Fruit fly (Drosophila melanogaster) whole organism, embryonic: Measurements from ENCODE around the gene RpS9.

ENCODE experiments used
- Ada2b ChIP-seq: fragments of 200-800 bp; sonication (Bioruptor generic); IDR thresholded peaks from 2 replicates; pipeline ENCODE4 v1.3.6; 2022; ENCODE audit warnings: missing biosample characterization, missing genetic modification characterization
- BEAF-32 ChIP-seq: fragments of 200-800 bp; sonication (Bioruptor generic); optimal IDR thresholded peaks from 3 replicates; lab custom pipeline; 2017; ENCODE audit warnings: missing biosample characterization, missing genetic modification characterization, mild to moderate bottlenecking, moderate library complexity, missing genetic modification reagents
- CG10267 ChIP-seq: fragments of 200-800 bp; sonication (Bioruptor generic); optimal IDR thresholded peaks from 2 replicates; lab custom pipeline; 2018; ENCODE audit warnings: missing biosample characterization, mild to moderate bottlenecking, missing genetic modification characterization, moderate library complexity
- CG10654 ChIP-seq: fragments of 200-800 bp; sonication (Bioruptor generic); optimal IDR thresholded peaks from 2 replicates; lab custom pipeline; 2016; ENCODE audit warnings: missing biosample characterization, missing genetic modification characterization
- CG11247 ChIP-seq: fragments of 200-800 bp; sonication (Bioruptor generic); IDR thresholded peaks from 2 replicates; pipeline ENCODE4 v1.3.6; 2022; ENCODE audit warnings: missing biosample characterization, missing genetic modification characterization
- CG12299 ChIP-seq: fragments of 200-800 bp; sonication (Bioruptor generic); optimal IDR thresholded peaks from 2 replicates; lab custom pipeline; 2018; ENCODE audit warnings: missing biosample characterization, mild to moderate bottlenecking, missing genetic modification characterization
- CG12391 ChIP-seq: fragments of 200-800 bp; sonication (Bioruptor generic); optimal IDR thresholded peaks from 3 replicates; lab custom pipeline; 2018; ENCODE audit warnings: missing biosample characterization, mild to moderate bottlenecking, missing genetic modification characterization, moderate library complexity
- CG16813 ChIP-seq: fragments of 200-800 bp; sonication (Bioruptor generic); IDR thresholded peaks from 3 replicates; pipeline ENCODE4 v1.3.6; 2022; ENCODE audit warnings: missing biosample characterization, missing genetic modification characterization; ENCODE audit not compliant: partially characterized antibody
- CG17612 ChIP-seq: fragments of 200-800 bp; sonication (Bioruptor generic); IDR thresholded peaks from 2 replicates; pipeline ENCODE4 v1.3.6; 2022; ENCODE audit warnings: missing biosample characterization, missing genetic modification characterization
- CG17912 ChIP-seq: fragments of 200-800 bp; sonication (Bioruptor generic); optimal IDR thresholded peaks from 2 replicates; lab custom pipeline; 2018; ENCODE audit warnings: missing biosample characterization, mild to moderate bottlenecking, missing genetic modification characterization
- CG32532 ChIP-seq: fragments of 200-800 bp; sonication (Bioruptor generic); IDR thresholded peaks from 2 replicates; pipeline ENCODE4 v1.3.6; 2022; ENCODE audit warnings: missing biosample characterization, missing genetic modification characterization
- CG4424 ChIP-seq: fragments of 200-800 bp; sonication (Bioruptor generic); optimal IDR thresholded peaks from 3 replicates; lab custom pipeline; 2016; ENCODE audit warnings: missing biosample characterization, missing genetic modification characterization
- CG4854 ChIP-seq: fragments of 200-800 bp; sonication (Bioruptor generic); optimal IDR thresholded peaks from 2 replicates; lab custom pipeline; 2016; ENCODE audit warnings: missing biosample characterization, missing genetic modification characterization, inconsistent platforms
- CG8290 ChIP-seq, 3 experiments: fragments of 200-800 bp; sonication (Bioruptor generic); optimal IDR thresholded peaks; 2 replicates each; lab custom pipeline; 2016 to 2019; ENCODE audit warnings: missing biosample characterization in 3 of 3, missing genetic modification characterization in 3 of 3, mild to moderate bottlenecking in 2 of 3, moderate library complexity in 1 of 3
- CG8765 ChIP-seq: fragments of 200-800 bp; sonication (Bioruptor generic); IDR thresholded peaks from 2 replicates; pipeline ENCODE4 v1.3.6; 2022; ENCODE audit warnings: missing biosample characterization, missing genetic modification characterization
- CG9876 ChIP-seq: fragments of 200-800 bp; sonication (Bioruptor generic); optimal IDR thresholded peaks from 2 replicates; lab custom pipeline; 2016; ENCODE audit warnings: missing biosample characterization, missing genetic modification characterization
- D19B ChIP-seq: fragments of 200-800 bp; sonication (Bioruptor generic); optimal IDR thresholded peaks from 2 replicates; lab custom pipeline; 2017; ENCODE audit warnings: missing biosample characterization, mild to moderate bottlenecking, missing genetic modification characterization
- Dip2 ChIP-seq: fragments of 200-800 bp; sonication (Bioruptor generic); IDR thresholded peaks from 2 replicates; pipeline ENCODE4 v1.3.6; 2022; ENCODE audit warnings: missing biosample characterization, missing genetic modification characterization
- Hey ChIP-seq: fragments of 200-800 bp; sonication (Bioruptor generic); optimal IDR thresholded peaks from 3 replicates; lab custom pipeline; 2018; ENCODE audit warnings: missing biosample characterization, mild to moderate bottlenecking, missing genetic modification characterization
- Hr51 ChIP-seq, 2 experiments: fragments of 200-800 bp; sonication (Bioruptor generic); optimal IDR thresholded peaks; 2 replicates in 1 of 2; 3 replicates in 1 of 2; lab custom pipeline; 2016 to 2018; ENCODE audit warnings: missing biosample characterization in 2 of 2, missing genetic modification characterization in 2 of 2, mild to moderate bottlenecking in 1 of 2, moderate library complexity in 1 of 2
- NC2α ChIP-seq: fragments of 200-800 bp; sonication (Bioruptor generic); optimal IDR thresholded peaks from 2 replicates; lab custom pipeline; 2016; ENCODE audit warnings: missing biosample characterization, missing genetic modification characterization
- Neu2 ChIP-seq: fragments of 200-800 bp; sonication (Bioruptor generic); optimal IDR thresholded peaks from 3 replicates; lab custom pipeline; 2016; ENCODE audit warnings: missing biosample characterization, missing genetic modification characterization, borderline replicate concordance
- Ravus ChIP-seq: fragments of 200-800 bp; sonication (Bioruptor generic); IDR thresholded peaks from 2 replicates; pipeline ENCODE4 v1.3.6; 2022; ENCODE audit warnings: missing biosample characterization, missing genetic modification characterization
- Sin3A ChIP-seq: fragments of >200 bp; optimal IDR thresholded peaks from 2 replicates; lab custom pipeline; 2018
- YL-1 ChIP-seq: fragments of 200-800 bp; sonication (Bioruptor generic); optimal IDR thresholded peaks from 3 replicates; lab custom pipeline; 2017; ENCODE audit warnings: missing biosample characterization, mild to moderate bottlenecking, missing genetic modification characterization
- al ChIP-seq: fragments of 200-800 bp; sonication (Bioruptor generic); IDR thresholded peaks from 2 replicates; pipeline ENCODE4 v1.3.6; 2022; ENCODE audit warnings: missing biosample characterization, missing genetic modification characterization
- btn ChIP-seq: fragments of 200-800 bp; sonication (Bioruptor generic); optimal IDR thresholded peaks from 2 replicates; lab custom pipeline; 2016; ENCODE audit warnings: missing biosample characterization, missing genetic modification characterization
- cato ChIP-seq: fragments of 200-800 bp; sonication (Bioruptor generic); optimal IDR thresholded peaks from 2 replicates; lab custom pipeline; 2016; ENCODE audit warnings: missing biosample characterization, missing genetic modification characterization, borderline replicate concordance
- caup ChIP-seq: fragments of 200-800 bp; sonication (Bioruptor generic); optimal IDR thresholded peaks from 3 replicates; lab custom pipeline; 2017; ENCODE audit warnings: missing biosample characterization, mild to moderate bottlenecking, missing genetic modification characterization, moderate library complexity; ENCODE audit not compliant: severe bottlenecking
- crp ChIP-seq, 2 experiments: fragments of 200-800 bp; sonication (Bioruptor generic); optimal IDR thresholded peaks; 2 replicates in 1 of 2; 3 replicates in 1 of 2; lab custom pipeline; 2017; ENCODE audit warnings: missing biosample characterization in 2 of 2, missing genetic modification characterization in 2 of 2, mild to moderate bottlenecking in 1 of 2, moderate library complexity in 1 of 2
- da ChIP-seq: fragments of 200-800 bp; sonication (Bioruptor generic); optimal IDR thresholded peaks from 2 replicates; lab custom pipeline; 2016; ENCODE audit warnings: missing biosample characterization, missing genetic modification characterization
- danr ChIP-seq: fragments of 200-800 bp; sonication (Bioruptor generic); IDR thresholded peaks from 2 replicates; pipeline ENCODE4 v1.3.6; 2022; ENCODE audit warnings: missing biosample characterization, missing genetic modification characterization
- dm ChIP-seq: fragments of 200-800 bp; sonication (Bioruptor generic); optimal IDR thresholded peaks from 3 replicates; lab custom pipeline; 2016; ENCODE audit warnings: missing biosample characterization, missing genetic modification characterization
- emc ChIP-seq: fragments of 200-800 bp; sonication (Bioruptor generic); optimal IDR thresholded peaks from 2 replicates; lab custom pipeline; 2016; ENCODE audit warnings: missing biosample characterization, missing genetic modification characterization
- esg ChIP-seq: fragments of 200-800 bp; sonication (Bioruptor generic); conservative IDR thresholded peaks from 2 replicates; pipeline ENCODE4 v1.3.6; 2022; ENCODE audit warnings: missing biosample characterization, missing genetic modification characterization
- fd64A ChIP-seq: fragments of 200-800 bp; sonication (Bioruptor generic); optimal IDR thresholded peaks from 3 replicates; lab custom pipeline; 2018; ENCODE audit warnings: missing biosample characterization, mild to moderate bottlenecking, missing genetic modification characterization
- fru ChIP-seq: fragments of >200 bp; optimal IDR thresholded peaks from 2 replicates; lab custom pipeline; 2017
- gce ChIP-seq: fragments of 200-800 bp; sonication (Bioruptor generic); IDR thresholded peaks from 3 replicates; pipeline ENCODE4 v1.3.6; 2022; ENCODE audit warnings: missing biosample characterization, missing genetic modification characterization
- gsb ChIP-seq: fragments of 200-800 bp; sonication (Bioruptor generic); IDR thresholded peaks from 2 replicates; pipeline ENCODE4 v1.3.6; 2022; ENCODE audit warnings: missing biosample characterization, missing genetic modification characterization
- ind ChIP-seq: fragments of 200-800 bp; sonication (Bioruptor generic); optimal IDR thresholded peaks from 3 replicates; lab custom pipeline; 2016; ENCODE audit warnings: missing biosample characterization, missing genetic modification characterization
- jing ChIP-seq: fragments of 200-800 bp; sonication (Bioruptor generic); optimal IDR thresholded peaks from 2 replicates; lab custom pipeline; 2018; ENCODE audit warnings: missing biosample characterization, mild to moderate bottlenecking, missing genetic modification characterization
- lov ChIP-seq, 2 experiments: fragments of 200-800 bp in 1 of 2; fragments of >200 bp in 1 of 2; sonication (Bioruptor generic) in 1 of 2; IDR thresholded peaks in 1 of 2; optimal IDR thresholded peaks in 1 of 2; 2 replicates in 1 of 2; 3 replicates in 1 of 2; pipeline versions ENCODE4 v1.3.6 to Lab custom; 2017 to 2022; ENCODE audit warnings: missing biosample characterization in 1 of 2, missing genetic modification characterization in 1 of 2
- luna ChIP-seq: fragments of 200-800 bp; sonication (Bioruptor generic); optimal IDR thresholded peaks from 2 replicates; lab custom pipeline; 2016; ENCODE audit warnings: missing biosample characterization, missing genetic modification characterization
- pan ChIP-seq, 4 experiments: fragments of >200 bp in 3 of 4; fragments of 200-800 bp in 1 of 4; sonication (Bioruptor generic) in 1 of 4; optimal IDR thresholded peaks in 3 of 4; IDR thresholded peaks in 1 of 4; 2 replicates each; pipeline versions ENCODE4 v1.3.6 to Lab custom; 2017 to 2022; ENCODE audit warnings: missing biosample characterization in 2 of 4, missing genetic modification characterization in 2 of 4, mixed read lengths in 1 of 4
- pzg ChIP-seq: fragments of 200-800 bp; sonication (Bioruptor generic); optimal IDR thresholded peaks from 3 replicates; lab custom pipeline; 2018; ENCODE audit warnings: missing biosample characterization, mild to moderate bottlenecking, missing genetic modification characterization, moderate library complexity
- rib ChIP-seq: fragments of 200-800 bp; sonication (Bioruptor generic); IDR thresholded peaks from 2 replicates; pipeline ENCODE4 v1.3.6; 2022; ENCODE audit warnings: missing biosample characterization, missing genetic modification characterization
- seq ChIP-seq: fragments of 200-800 bp; sonication (Bioruptor generic); IDR thresholded peaks from 2 replicates; pipeline ENCODE4 v1.3.6; 2022; ENCODE audit warnings: missing biosample characterization, missing genetic modification characterization
- stc ChIP-seq: fragments of 200-800 bp; sonication (Bioruptor generic); IDR thresholded peaks from 2 replicates; pipeline ENCODE4 v1.3.6; 2022; ENCODE audit warnings: missing biosample characterization, missing genetic modification characterization
- twi ChIP-seq: fragments of 200-800 bp; optimal IDR thresholded peaks from 2 replicates; lab custom pipeline; 2019; ENCODE audit warnings: missing biosample characterization, mild to moderate bottlenecking, missing genetic modification characterization, moderate library complexity
- zen ChIP-seq: fragments of 200-800 bp; sonication (Bioruptor generic); optimal IDR thresholded peaks from 3 replicates; lab custom pipeline; 2018; ENCODE audit warnings: missing biosample characterization, mild to moderate bottlenecking, missing genetic modification characterization, moderate library complexity

The RpS9 gene

DNA sequence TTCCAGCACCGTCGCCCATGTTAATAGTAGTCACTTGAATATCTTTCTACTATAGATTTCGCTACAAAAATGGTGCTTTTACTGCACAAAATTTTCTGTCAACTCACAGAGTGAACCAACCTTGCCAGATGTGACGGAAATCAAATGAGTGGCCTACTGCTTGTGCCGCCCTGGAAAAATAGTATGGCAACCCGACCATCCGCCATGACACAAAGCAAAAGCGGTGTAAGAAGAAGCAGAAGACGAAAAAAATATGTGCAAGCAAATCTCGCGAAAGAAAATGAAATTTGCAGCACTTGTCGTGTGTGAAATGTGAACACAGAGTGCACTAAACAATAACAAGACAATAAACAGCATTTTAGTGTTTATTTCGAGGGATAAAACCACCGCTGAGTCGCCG is 34.5 kb downstream of the RpS9 start, which contains the start of the genes Uch-L5 and Jarid2 (continued):
- TF ChIP-seq Hr51 (GFP tag; optimal IDR thresholded peaks at IDR 0.05; lab: Kevin White, UChicago) = peak in 1 of 2 experiments; percentile 30
- peak; percentile 28 for TF ChIP-seq CG4424 (GFP tag; lab: Kevin White, UChicago)
- TF ChIP-seq pzg (GFP tag; lab: Kevin White, UChicago) = peak; percentile 95
- TF ChIP-seq rib (GFP tag; lab: Robert Waterston, UW) = peak; percentile 81
- TF ChIP-seq CG9876 = peak; percentile 9
- peak; percentile 37 for TF ChIP-seq da (GFP tag; lab: Kevin White, UChicago)
- TF ChIP-seq ind (GFP tag; lab: Kevin White, UChicago) = peak; percentile 63
- no peak for TF ChIP-seq luna (GFP tag; lab: Kevin White, UChicago)
- no peak for TF ChIP-seq NC2α
- TF ChIP-seq D19B (GFP tag; lab: Kevin White, UChicago) = no peak
- no peak for TF ChIP-seq CG12299 (tag; lab: Kevin White, UChicago)
- TF ChIP-seq al (GFP tag; lab: Robert Waterston, UW) = no peak
- TF ChIP-seq fd64A (GFP tag; lab: Kevin White, UChicago) = no peak
- peak; percentile 79 for TF ChIP-seq Sin3A (lab: Kevin White, UChicago)
- TF ChIP-seq fru = no peak
- no peak for TF ChIP-seq gsb (GFP tag; lab: Robert Waterston, UW)
- TF ChIP-seq CG11247 (GFP tag; lab: Robert Waterston, UW) = 0 out of 2 replicates have a peak, but pooled peaks have one; percentile 6
- TF ChIP-seq CG17912 (GFP tag; lab: Kevin White, UChicago) = peak; percentile 46
- TF ChIP-seq gce = no peak
- no peak for TF ChIP-seq seq (GFP tag; lab: Robert Waterston, UW)
- peak; percentile 71 for TF ChIP-seq CG10267 (tag; lab: Kevin White, UChicago)
- TF ChIP-seq crp (GFP tag; optimal IDR thresholded peaks at IDR 0.05; lab: Kevin White, UChicago) = peak in 1 of 2 experiments; percentile 27
- no peak for TF ChIP-seq CG8765 (GFP tag; lab: Robert Waterston, UW)
- TF ChIP-seq zen (tag; lab: Kevin White, UChicago) = peak; percentile 38
- no peak for TF ChIP-seq Dip2 (GFP tag; lab: Robert Waterston, UW)
- TF ChIP-seq BEAF-32 (GFP tag; lab: Kevin White, UChicago) = peak; percentile 50
- no peak for TF ChIP-seq btn
- peak; percentile 81 for TF ChIP-seq dm
- TF ChIP-seq caup (GFP tag; lab: Kevin White, UChicago) = peak; percentile 37
- peak; percentile 25 for TF ChIP-seq twi (tag; lab: Kevin White, UChicago)
- no peak for TF ChIP-seq lov (optimal IDR thresholded peaks at IDR 0.05; lab: Kevin White, UChicago)
- no peak for TF ChIP-seq lov (GFP tag; IDR thresholded peaks at IDR 0.05; lab: Robert Waterston, UW)
- no peak for TF ChIP-seq esg (GFP tag; lab: Robert Waterston, UW)
- TF ChIP-seq Ravus (GFP tag; lab: Robert Waterston, UW) = no peak
- TF ChIP-seq stc (GFP tag; lab: Robert Waterston, UW) = no peak
- TF ChIP-seq CG17612 (GFP tag; lab: Robert Waterston, UW) = no peak
- TF ChIP-seq Hey (tag; lab: Kevin White, UChicago) = no peak
- TF ChIP-seq YL-1 (GFP tag; lab: Kevin White, UChicago) = peak; percentile 98
- no peak; the same call in 2 of the 3 replicates for TF ChIP-seq CG16813 (GFP tag; lab: Robert Waterston, UW)
- TF ChIP-seq cato (GFP tag; lab: Kevin White, UChicago) = no peak
- TF ChIP-seq CG4854 (GFP tag; lab: Kevin White, UChicago) = peak; percentile 17
- TF ChIP-seq danr = no peak
- TF ChIP-seq Neu2 = no peak
- TF ChIP-seq jing = no peak
- TF ChIP-seq CG8290 (GFP tag; optimal IDR thresholded peaks at IDR 0.05; lab: Kevin White, UChicago) = no peak
- no peak for TF ChIP-seq CG8290 (tag; optimal IDR thresholded peaks at IDR 0.05; lab: Kevin White, UChicago)
- TF ChIP-seq pan (optimal IDR thresholded peaks at IDR 0.05; lab: Kevin White, UChicago) = no peak
- TF ChIP-seq pan (GFP tag; optimal IDR thresholded peaks at IDR 0.05 in 1 of 2, IDR thresholded peaks at IDR 0.05 in 1 of 2) = no peak
- peak; percentile 54 for TF ChIP-seq CG12391 (tag; lab: Kevin White, UChicago)
- TF ChIP-seq emc = peak; percentile 34
- TF ChIP-seq CG32532 (GFP tag; lab: Robert Waterston, UW) = 0 out of 2 replicates have a peak, but pooled peaks have one; percentile 23
- peak; percentile 57 for TF ChIP-seq CG10654 (GFP tag; lab: Kevin White, UChicago)
- TF ChIP-seq Ada2b (GFP tag; lab: Robert Waterston, UW) = no peak
